Worm (Caenorhabditis elegans) whole organism, late embryonic: ENCODE measurements around the gene F46G10.2.

Experiments
- Y22D7AL.16 ChIP-seq: sonication (generic microtip); optimal IDR thresholded peaks from 2 replicates; lab custom pipeline; 2016; ENCODE audit warnings: missing genetic modification characterization, missing compliant biosample characterization
- ama-1 ChIP-seq: fragments of 150-350 bp; optimal IDR thresholded peaks from 2 replicates; lab custom pipeline; 2014
- ceh-18 ChIP-seq: sonication (generic microtip); optimal IDR thresholded peaks from 2 replicates; lab custom pipeline; 2016; ENCODE audit warnings: missing genetic modification characterization, missing compliant biosample characterization
- ceh-22 ChIP-seq: sonication (generic microtip); optimal IDR thresholded peaks from 2 replicates; lab custom pipeline; 2017; ENCODE audit warnings: missing biosample characterization, missing genetic modification characterization
- ceh-24 ChIP-seq: sonication (generic microtip); optimal IDR thresholded peaks from 2 replicates; lab custom pipeline; 2016; ENCODE audit warnings: mild to moderate bottlenecking, missing genetic modification characterization, missing compliant biosample characterization
- elt-2 ChIP-seq: sonication (generic microtip); optimal IDR thresholded peaks from 2 replicates; lab custom pipeline; 2016; ENCODE audit warnings: missing genetic modification reagents, missing genetic modification characterization, missing compliant biosample characterization
- fkh-6 ChIP-seq: sonication (generic microtip); optimal IDR thresholded peaks from 2 replicates; lab custom pipeline; 2016; ENCODE audit warnings: missing genetic modification characterization, missing compliant biosample characterization
- unc-86 ChIP-seq: sonication (generic microtip); optimal IDR thresholded peaks from 2 replicates; lab custom pipeline; 2016; ENCODE audit warnings: missing genetic modification characterization, missing compliant biosample characterization

DNA sequence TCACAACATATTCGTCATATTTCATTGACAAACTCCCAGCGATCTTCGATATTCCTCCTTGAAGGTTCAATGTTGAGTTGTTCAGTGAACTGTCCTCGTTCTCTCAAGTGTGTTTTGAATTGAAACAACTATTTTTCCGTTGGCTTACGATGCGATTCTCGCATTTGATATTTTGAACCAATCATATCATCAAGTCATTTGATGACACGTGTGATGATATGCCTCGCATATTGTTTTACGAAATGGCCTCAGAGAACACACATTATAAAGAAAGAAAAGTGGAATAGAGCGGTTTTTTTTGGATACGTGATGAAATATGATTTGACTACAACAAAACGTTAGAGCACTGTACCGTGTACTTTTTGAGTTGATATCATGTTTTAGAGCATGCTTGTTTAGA, 25.7 kb downstream of the F46G10.2 start:
- TF ChIP-seq ceh-24 (no peak), fkh-6 (tag; lab: Kevin White, UChicago) (no peak), ama-1 (lab: Kevin White, UChicago) (no peak), elt-2 (tag; lab: Kevin White, UChicago) (no peak), Y22D7AL.16 (tag; lab: Kevin White, UChicago) (no peak), ceh-22 (tag; lab: Kevin White, UChicago) (no peak), ceh-18 (tag; lab: Kevin White, UChicago) (no peak), unc-86 (tag; lab: Kevin White, UChicago) (no peak)
